Worm (Caenorhabditis elegans) whole organism, young adult: Measurements from ENCODE around the gene sma-10.

Experiments used
- B0035.1 ChIP-seq: sonication (generic microtip); optimal IDR thresholded peaks from 2 replicates; lab custom pipeline; 2016; ENCODE audit warnings: missing genetic modification characterization, mild to moderate bottlenecking, missing compliant biosample characterization, missing genotype, missing genetic modification reagents
- D2030.7 ChIP-seq: fragments of 200-800 bp; sonication (Bioruptor generic); IDR thresholded peaks from 2 replicates; pipeline ENCODE4 v1.3.6; 2022; ENCODE audit warnings: missing genetic modification reagents, missing genetic modification characterization, missing compliant biosample characterization
- F10E7.11 ChIP-seq: sonication (generic microtip); optimal IDR thresholded peaks from 2 replicates; lab custom pipeline; 2017; ENCODE audit warnings: mild to moderate bottlenecking, missing genetic modification characterization, moderate library complexity, missing compliant biosample characterization
- F23B12.7 ChIP-seq: sonication (generic microtip); optimal IDR thresholded peaks from 2 replicates; lab custom pipeline; 2017; ENCODE audit warnings: missing genetic modification characterization, mild to moderate bottlenecking, missing compliant biosample characterization, antibody characterized with exemption, moderate library complexity; ENCODE audit not compliant: insufficient read depth
- F39B2.1 ChIP-seq: fragments of 200-800 bp; sonication (Bioruptor generic); IDR thresholded peaks from 2 replicates; pipeline ENCODE4 v1.3.6; 2022; ENCODE audit warnings: missing genetic modification reagents, missing genetic modification characterization, missing compliant biosample characterization
- F57A8.1 ChIP-seq: fragments of 200-800 bp; sonication (Bioruptor generic); optimal IDR thresholded peaks from 2 replicates; lab custom pipeline; 2018; ENCODE audit warnings: mild to moderate bottlenecking, missing genetic modification characterization, moderate library complexity, missing compliant biosample characterization
- F57C9.4 ChIP-seq: sonication (generic microtip); optimal IDR thresholded peaks from 2 replicates; lab custom pipeline; 2017; ENCODE audit warnings: mild to moderate bottlenecking, missing genetic modification characterization, missing compliant biosample characterization
- Y53F4B.3 ChIP-seq: fragments of 200-800 bp; sonication (Bioruptor generic); IDR thresholded peaks from 2 replicates; pipeline ENCODE4 v1.3.6; 2022; ENCODE audit warnings: missing genetic modification reagents, missing genetic modification characterization, missing compliant biosample characterization
- Y56A3A.18 ChIP-seq: fragments of 200-800 bp; sonication (Bioruptor generic); IDR thresholded peaks from 2 replicates; pipeline ENCODE4 v1.3.6; 2022; ENCODE audit warnings: missing genetic modification reagents, missing genetic modification characterization, missing compliant biosample characterization
- Y79H2A.3 ChIP-seq: fragments of 200-800 bp; sonication (Bioruptor generic); conservative IDR thresholded peaks from 2 replicates; pipeline ENCODE4 v1.3.6; 2022; ENCODE audit warnings: missing genetic modification reagents, missing genetic modification characterization, missing compliant biosample characterization
- aptf-3 ChIP-seq: fragments of 200-800 bp; sonication (Bioruptor generic); IDR thresholded peaks from 2 replicates; pipeline ENCODE4 v1.3.6; 2022; ENCODE audit warnings: missing genetic modification characterization, missing compliant biosample characterization
- athp-1 ChIP-seq: sonication (generic microtip); optimal IDR thresholded peaks from 2 replicates; lab custom pipeline; 2017; ENCODE audit warnings: mild to moderate bottlenecking, missing genetic modification characterization, missing compliant biosample characterization
- attf-3 ChIP-seq: fragments of 200-800 bp; sonication (Bioruptor generic); conservative IDR thresholded peaks from 2 replicates; pipeline ENCODE4 v1.3.6; 2022; ENCODE audit warnings: missing genetic modification reagents, missing genetic modification characterization, missing compliant biosample characterization
- attf-5 ChIP-seq: fragments of 200-800 bp; sonication (Bioruptor generic); optimal IDR thresholded peaks from 2 replicates; lab custom pipeline; 2018; ENCODE audit warnings: mild to moderate bottlenecking, missing genetic modification characterization, missing compliant biosample characterization
- attf-6 ChIP-seq: fragments of 200-800 bp; sonication (Bioruptor generic); IDR thresholded peaks from 2 replicates; pipeline ENCODE4 v1.3.6; 2022; ENCODE audit warnings: missing genetic modification reagents, missing genetic modification characterization, missing compliant biosample characterization
- ceh-40 ChIP-seq: fragments of 200-800 bp; sonication (Bioruptor generic); IDR thresholded peaks from 2 replicates; pipeline ENCODE4 v1.3.6; 2022; ENCODE audit warnings: missing genetic modification characterization, missing compliant biosample characterization
- chd-7 ChIP-seq: sonication (generic microtip); optimal IDR thresholded peaks from 2 replicates; lab custom pipeline; 2016; ENCODE audit warnings: mild to moderate bottlenecking, missing genetic modification characterization, moderate library complexity, missing compliant biosample characterization
- ets-4 ChIP-seq: fragments of 200-800 bp; sonication (Bioruptor generic); optimal IDR thresholded peaks from 2 replicates; lab custom pipeline; 2018; ENCODE audit warnings: mild to moderate bottlenecking, missing genetic modification characterization, missing compliant biosample characterization
- hlh-12 ChIP-seq: sonication (generic microtip); optimal IDR thresholded peaks from 2 replicates; lab custom pipeline; 2016; ENCODE audit warnings: missing genetic modification characterization, missing compliant biosample characterization
- hsf-1 ChIP-seq: fragments of 200-800 bp; sonication (Bioruptor generic); IDR thresholded peaks from 2 replicates; pipeline ENCODE4 v1.3.6; 2022; ENCODE audit warnings: missing genetic modification reagents, missing genetic modification characterization, missing compliant biosample characterization
- lag-1 ChIP-seq: fragments of 200-800 bp; sonication (Bioruptor generic); IDR thresholded peaks from 2 replicates; pipeline ENCODE4 v1.3.6; 2022; ENCODE audit warnings: missing genetic modification reagents, missing genetic modification characterization, missing compliant biosample characterization
- lin-40 ChIP-seq: sonication (generic microtip); optimal IDR thresholded peaks from 2 replicates; lab custom pipeline; 2016; ENCODE audit warnings: missing genetic modification characterization, mild to moderate bottlenecking, missing compliant biosample characterization, missing genotype, missing genetic modification reagents
- lin-54 ChIP-seq: fragments of 200-800 bp; sonication (Bioruptor generic); optimal IDR thresholded peaks from 2 replicates; lab custom pipeline; 2018; ENCODE audit warnings: mild to moderate bottlenecking, missing genetic modification characterization, missing compliant biosample characterization
- lsl-1 ChIP-seq: fragments of 200-800 bp; sonication (Bioruptor generic); optimal IDR thresholded peaks from 2 replicates; lab custom pipeline; 2018; ENCODE audit warnings: mild to moderate bottlenecking, missing genetic modification characterization, moderate library complexity, missing compliant biosample characterization
- madf-6 ChIP-seq: fragments of 200-800 bp; sonication (Bioruptor generic); IDR thresholded peaks from 2 replicates; pipeline ENCODE4 v1.3.6; 2022; ENCODE audit warnings: missing genetic modification reagents, missing genetic modification characterization, missing compliant biosample characterization
- mcd-1 ChIP-seq: fragments of 200-800 bp; sonication (Bioruptor generic); IDR thresholded peaks from 2 replicates; pipeline ENCODE4 v1.3.6; 2022; ENCODE audit warnings: missing genetic modification reagents, missing genetic modification characterization, missing compliant biosample characterization
- mel-28 ChIP-seq: sonication (generic microtip); optimal IDR thresholded peaks from 2 replicates; lab custom pipeline; 2016; ENCODE audit warnings: borderline replicate concordance, mild to moderate bottlenecking, missing genetic modification characterization, missing compliant biosample characterization
- mxl-1 ChIP-seq: sonication (generic microtip); optimal IDR thresholded peaks from 2 replicates; lab custom pipeline; 2016; ENCODE audit warnings: missing genetic modification characterization, missing compliant biosample characterization
- nfya-2 ChIP-seq: fragments of 200-800 bp; sonication (Bioruptor generic); IDR thresholded peaks from 2 replicates; pipeline ENCODE4 v1.3.6; 2022; ENCODE audit warnings: missing genetic modification reagents, missing genetic modification characterization, missing compliant biosample characterization
- sdz-38 ChIP-seq: sonication (generic microtip); optimal IDR thresholded peaks from 2 replicates; lab custom pipeline; 2016; ENCODE audit warnings: missing genotype, missing genetic modification characterization, missing compliant biosample characterization
- snpc-1.3 ChIP-seq: sonication (generic microtip); optimal IDR thresholded peaks from 2 replicates; lab custom pipeline; 2017; ENCODE audit warnings: missing genetic modification characterization, mild to moderate bottlenecking, missing compliant biosample characterization, antibody characterized with exemption, moderate library complexity, missing genotype, missing genetic modification reagents; ENCODE audit not compliant: insufficient read depth
- somi-1 ChIP-seq: fragments of 200-800 bp; sonication (Bioruptor generic); optimal IDR thresholded peaks from 2 replicates; lab custom pipeline; 2018; ENCODE audit warnings: mild to moderate bottlenecking, missing genetic modification characterization, missing compliant biosample characterization
- sptf-2 ChIP-seq: fragments of 200-800 bp; sonication (Bioruptor generic); optimal IDR thresholded peaks from 2 replicates; lab custom pipeline; 2018; ENCODE audit warnings: mild to moderate bottlenecking, missing genetic modification characterization, missing compliant biosample characterization
- tbx-9 ChIP-seq: sonication (generic microtip); optimal IDR thresholded peaks from 2 replicates; lab custom pipeline; 2016; ENCODE audit warnings: borderline replicate concordance, missing genetic modification characterization, inconsistent platforms, missing compliant biosample characterization
- tlf-1 ChIP-seq: fragments of 200-800 bp; sonication (Bioruptor generic); optimal IDR thresholded peaks from 2 replicates; lab custom pipeline; 2018; ENCODE audit warnings: mild to moderate bottlenecking, missing genetic modification characterization, missing compliant biosample characterization
- ztf-18 ChIP-seq: sonication (generic microtip); optimal IDR thresholded peaks from 2 replicates; lab custom pipeline; 2016; ENCODE audit warnings: missing genotype, mild to moderate bottlenecking, missing genetic modification characterization, missing compliant biosample characterization
- ztf-26 ChIP-seq: sonication (generic microtip); optimal IDR thresholded peaks from 2 replicates; lab custom pipeline; 2017; ENCODE audit warnings: missing genetic modification characterization, missing compliant biosample characterization
- ztf-28 ChIP-seq: fragments of 200-800 bp; sonication (Bioruptor generic); IDR thresholded peaks from 2 replicates; pipeline ENCODE4 v1.3.6; 2022; ENCODE audit warnings: missing genetic modification reagents, missing genetic modification characterization, missing compliant biosample characterization

Gene sma-10

DNA sequence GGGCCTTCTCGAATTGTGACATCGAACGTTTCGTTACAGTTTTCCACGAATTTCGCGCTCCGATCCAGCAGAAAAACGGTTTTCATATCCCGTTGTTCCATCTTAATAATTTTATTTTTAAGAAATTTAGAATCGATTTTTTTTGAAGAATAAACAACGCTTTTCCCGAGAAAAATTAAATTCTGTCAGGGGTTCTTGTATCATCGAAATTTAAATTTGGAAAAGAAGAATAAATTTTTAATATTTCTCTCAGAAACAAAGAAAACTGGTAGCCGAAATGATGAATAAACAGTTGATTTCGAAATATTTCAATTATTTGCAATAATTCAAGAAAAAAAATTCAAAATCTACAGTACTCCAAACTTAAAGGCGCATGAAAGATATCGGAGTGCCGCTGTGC, 36.9 kb upstream of the sma-10 start, which contains the start of gene ints-13:
ints-13 (minus strand) TSS at position 101 of the 400 bp plus-strand sequence.
- peak; percentile 48 for TF ChIP-seq lsl-1 (GFP tag; lab: Kevin White, UChicago)
- no peak for TF ChIP-seq athp-1 (tag; lab: Kevin White, UChicago)

DNA sequence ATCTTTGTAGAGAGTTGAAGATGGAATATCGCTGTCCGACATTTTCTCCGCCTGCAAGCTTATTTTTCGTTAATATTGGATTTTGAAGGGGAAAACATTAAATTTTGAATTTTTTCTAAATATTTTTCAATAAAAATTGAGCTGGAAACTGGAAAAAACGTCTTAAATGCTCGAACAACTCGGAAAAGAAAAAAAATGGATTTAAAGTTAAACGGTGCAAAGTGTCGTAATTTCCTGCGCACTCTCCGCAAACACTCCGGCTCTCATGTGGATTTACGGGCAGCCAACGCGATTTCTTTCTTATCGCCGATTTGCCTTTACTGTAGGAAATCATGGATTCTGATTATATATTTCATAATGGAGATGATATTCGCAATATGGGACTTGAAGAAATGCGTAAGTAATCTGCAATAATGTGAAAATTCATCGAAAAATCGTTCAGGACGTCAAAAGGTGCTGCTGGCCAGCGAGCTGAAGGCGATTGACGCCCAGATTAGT, 33.9 kb upstream of the sma-10 start, which contains the start of the genes fnta-1 and cogc-8:
fnta-1 (minus strand) TSS at position 51 of the 498 bp plus-strand sequence.
cogc-8 (plus strand) TSS at position 195 of the 498 bp plus-strand sequence.
- TF ChIP-seq attf-5 (GFP tag; lab: Kevin White, UChicago) (peak; percentile 15), Y79H2A.3 (GFP tag; lab: Robert Waterston, UW) (no peak), lsl-1 (GFP tag; lab: Kevin White, UChicago) (peak; percentile 10), snpc-1.3 (tag; lab: Kevin White, UChicago) (peak; percentile 2), mel-28 (tag; lab: Kevin White, UChicago) (no peak), lin-54 (peak; percentile 9), mcd-1 (GFP tag; lab: Robert Waterston, UW) (peak; percentile 53)

DNA sequence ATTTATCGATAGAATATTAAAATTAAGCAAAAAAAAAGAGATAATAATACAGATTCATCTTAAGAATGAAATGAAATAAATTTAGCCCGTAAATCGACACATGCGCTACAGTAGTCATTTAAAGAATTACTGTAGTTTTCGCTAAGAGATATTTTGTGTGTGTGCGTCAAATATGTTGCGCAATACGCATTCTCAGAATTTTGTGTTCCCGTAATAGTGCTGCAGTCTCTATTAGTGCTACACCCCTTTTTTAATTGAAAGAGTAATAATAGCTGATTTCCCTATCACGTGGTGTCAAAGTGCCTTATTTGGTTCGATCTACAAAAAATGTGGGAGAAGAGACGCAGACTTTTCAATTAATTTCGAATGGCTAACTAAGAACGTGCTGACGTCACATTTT, 29.9 kb upstream of the sma-10 start:
- no peak for TF ChIP-seq madf-6 (GFP tag; lab: Robert Waterston, UW)
- peak; percentile 59 for TF ChIP-seq lsl-1 (GFP tag; lab: Kevin White, UChicago)

DNA sequence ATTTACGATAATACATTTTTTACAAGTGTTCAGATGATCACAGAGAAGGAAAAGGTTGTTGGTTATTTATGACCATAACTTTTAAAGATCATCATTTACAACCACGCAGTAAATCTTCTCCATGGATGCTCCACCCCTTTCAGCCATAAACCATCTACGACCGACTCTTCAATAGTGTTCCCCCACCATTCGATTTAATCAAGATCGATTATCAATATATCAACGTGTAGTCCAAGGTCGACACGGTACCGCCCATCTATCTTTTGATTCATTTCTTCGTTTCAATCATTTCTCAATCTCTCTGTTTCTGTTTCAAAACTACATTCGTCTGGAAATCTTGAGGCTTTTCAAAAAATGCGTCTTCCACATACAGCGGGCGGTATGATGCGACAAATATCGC, 29.4 kb upstream of the sma-10 start, which contains the start of gene aass-1:
aass-1 (plus strand) TSS at position 301 of the 400 bp plus-strand sequence.
- TF ChIP-seq tlf-1 (GFP tag; lab: Kevin White, UChicago) (no peak), Y79H2A.3 (GFP tag; lab: Robert Waterston, UW) (no peak), aptf-3 (no peak)

DNA sequence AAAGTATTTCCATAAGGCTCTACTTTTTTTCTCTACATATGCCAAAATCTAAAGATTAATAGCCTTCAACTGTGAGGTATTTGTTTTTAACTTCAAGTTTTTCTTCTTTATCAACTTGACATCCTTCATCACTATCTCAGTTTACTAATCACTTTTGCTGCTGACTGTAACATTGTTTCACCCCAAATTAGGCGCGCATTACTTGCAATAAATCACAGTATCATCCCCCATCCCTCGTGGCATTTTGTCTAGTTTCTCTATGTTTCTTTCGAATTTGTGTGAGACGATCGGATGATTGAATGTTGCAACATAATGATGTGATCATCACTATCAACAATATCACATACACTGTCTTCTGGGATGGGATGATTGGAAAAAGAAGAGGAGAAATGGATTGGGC, 26.7 kb upstream of the sma-10 start:
- TF ChIP-seq tbx-9 (tag; lab: Kevin White, UChicago) (no peak), somi-1 (peak; percentile 41), hsf-1 (GFP tag; lab: Robert Waterston, UW) (no peak), ztf-26 (peak; percentile 23), lin-40 (peak; percentile 27), lag-1 (GFP tag; lab: Robert Waterston, UW) (no peak), chd-7 (tag; lab: Kevin White, UChicago) (no peak), ceh-40 (GFP tag; lab: Robert Waterston, UW) (no peak)

DNA sequence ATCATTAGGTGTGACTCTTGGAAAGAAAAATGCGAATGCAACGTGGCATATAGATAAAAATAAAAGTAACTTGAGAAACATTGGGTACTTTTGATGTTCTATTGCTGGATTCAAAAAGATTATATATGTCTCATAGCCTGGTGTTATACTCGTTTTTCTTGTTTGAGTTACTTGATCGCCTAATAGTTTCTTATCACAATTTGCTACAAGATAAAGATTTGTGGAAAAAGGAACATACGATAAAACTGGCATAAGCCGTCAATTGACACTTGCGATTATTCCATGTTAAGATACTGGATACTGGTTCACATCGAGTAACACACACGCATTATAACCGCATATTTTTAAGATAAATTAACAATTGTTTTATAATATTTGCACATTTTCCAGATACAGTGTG, 21.8 kb upstream of the sma-10 start, which contains the start of gene grl-19:
grl-19 (minus strand) TSS at position 101 of the 400 bp plus-strand sequence.
- TF ChIP-seq F23B12.7 = no peak
- no peak for TF ChIP-seq somi-1
- no peak for TF ChIP-seq ztf-18
- TF ChIP-seq F39B2.1 (GFP tag; lab: Robert Waterston, UW) = no peak
- TF ChIP-seq mcd-1 (GFP tag; lab: Robert Waterston, UW) = no peak
- TF ChIP-seq D2030.7 (GFP tag; lab: Robert Waterston, UW) = no peak
- no peak for TF ChIP-seq attf-6 (GFP tag; lab: Robert Waterston, UW)
- TF ChIP-seq Y53F4B.3 = no peak

DNA sequence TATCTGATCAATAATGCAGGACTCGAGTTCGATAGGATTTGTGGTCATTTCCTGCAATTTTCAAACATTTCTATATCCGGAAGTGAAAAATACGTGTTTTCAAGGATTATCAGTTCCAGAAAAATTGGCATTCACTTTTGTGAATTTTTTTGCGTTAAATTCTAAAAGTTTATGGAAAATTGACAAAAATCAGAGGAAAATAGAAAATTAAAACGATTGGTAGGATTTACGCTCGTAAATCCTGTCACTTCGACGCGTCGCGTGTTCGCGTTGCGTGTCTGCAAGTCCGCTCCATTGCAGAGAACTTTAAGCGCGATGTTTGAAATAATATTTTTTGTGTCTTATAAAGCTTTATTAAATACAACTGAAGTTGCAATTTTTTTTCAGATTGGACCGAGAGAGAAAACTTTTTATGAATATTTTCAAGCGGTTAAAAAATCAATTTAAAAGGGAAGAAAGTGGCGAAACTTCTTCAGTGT, 18.8 kb upstream of the sma-10 start, which contains the start of gene rcat-1:
rcat-1 (minus strand) TSS at position 51 of the 479 bp plus-strand sequence.
- TF ChIP-seq F57A8.1 (no peak), Y53F4B.3 (no peak), ets-4 (GFP tag; lab: Kevin White, UChicago) (no peak), B0035.1 (no peak), hlh-12 (no peak), sptf-2 (GFP tag; lab: Kevin White, UChicago) (no peak), ztf-28 (no peak), Y56A3A.18 (GFP tag; lab: Robert Waterston, UW) (no peak), sdz-38 (tag; lab: Kevin White, UChicago) (no peak), nfya-2 (GFP tag; lab: Robert Waterston, UW) (no peak), mxl-1 (tag; lab: Kevin White, UChicago) (no peak), F57C9.4 (no peak), F10E7.11 (tag; lab: Kevin White, UChicago) (no peak), ztf-18 (no peak), attf-3 (GFP tag; lab: Robert Waterston, UW) (no peak)
